Fruit fly (Drosophila melanogaster) whole organism, larva: Measurements from ENCODE around the gene Mtr4.
"Not testable (repeated sequence)": the region's sequence is repeated elsewhere in the genome, so short reads cannot be mapped to it uniquely, and the experiment has no call there.

Source experiments
- noc ChIP-seq: fragments of 200-800 bp; sonication (Bioruptor generic); optimal IDR thresholded peaks from 3 replicates; lab custom pipeline; 2019; ENCODE audit warnings: missing biosample characterization, mild to moderate bottlenecking, missing genetic modification characterization, moderate library complexity

Mtr4 gene

dm6 chr2L:15752096-15752495 is at the start of gene Mtr4:
TSS of gene Mtr4 (plus strand) at chr2L:15752263.
- no peak for TF ChIP-seq noc (tag; lab: Kevin White, UChicago)

dm6 chr2L:15704871-15705270 is 47.2 kb upstream of the Mtr4 start, which contains the start of gene CG31827:
TSS of gene CG31827 (plus strand) at chr2L:15705171.
- TF ChIP-seq noc (tag; lab: Kevin White, UChicago), result not testable (repeated sequence)

dm6 chr2L:15710999-15711398 is 41.1 kb upstream of the Mtr4 start, which contains the start of gene CG43924:
TSS of gene CG43924 (minus strand) at chr2L:15711099.
- not testable (repeated sequence) for TF ChIP-seq noc (tag; lab: Kevin White, UChicago)

dm6 chr2L:15718172-15718571 is 33.9 kb upstream of the Mtr4 start, which contains the start of gene stol:
TSS of gene stol (minus strand) at chr2L:15718272.
- TF ChIP-seq noc (tag; lab: Kevin White, UChicago), result not testable (repeated sequence)

- no peak for TF ChIP-seq noc (tag; lab: Kevin White, UChicago)
These were observed 20.4 kb upstream of the Mtr4 start for dm6 chr2L:15731687-15732086.

dm6 chr2L:15735918-15736317 is 16.1 kb upstream of the Mtr4 start:
- no peak for TF ChIP-seq noc (tag; lab: Kevin White, UChicago)

- no peak for TF ChIP-seq noc (tag; lab: Kevin White, UChicago)
These were observed 11.1 kb upstream of the Mtr4 start for dm6 chr2L:15740918-15741317.

- TF ChIP-seq noc (tag; lab: Kevin White, UChicago), result no peak
These were observed 10.6 kb upstream of the Mtr4 start for dm6 chr2L:15741418-15741817.

dm6 chr2L:15742976-15743375 is 9.1 kb upstream of the Mtr4 start:
- no peak for TF ChIP-seq noc (tag; lab: Kevin White, UChicago)

- no peak for TF ChIP-seq noc (tag; lab: Kevin White, UChicago)
These were observed 8.5 kb upstream of the Mtr4 start for dm6 chr2L:15743578-15743977.

- no peak for TF ChIP-seq noc (tag; lab: Kevin White, UChicago)
These were observed 6.8 kb upstream of the Mtr4 start for dm6 chr2L:15745036-15745854.

- TF ChIP-seq noc (tag; lab: Kevin White, UChicago), result no peak
These were observed 6.1 kb upstream of the Mtr4 start for dm6 chr2L:15745989-15746388.

- TF ChIP-seq noc (tag; lab: Kevin White, UChicago), result peak; percentile 93
These were observed 5.3 kb upstream of the Mtr4 start for dm6 chr2L:15746600-15747393.

dm6 chr2L:15747394-15748260 is 4.4 kb upstream of the Mtr4 start, which contains the start of gene CycE:
TSS of gene CycE (minus strand) at chr2L:15748150.
- TF ChIP-seq noc (tag; lab: Kevin White, UChicago), result no peak

dm6 chr2L:15748261-15748553 is 3.9 kb upstream of the Mtr4 start:
- no peak for TF ChIP-seq noc (tag; lab: Kevin White, UChicago)
